Worm (Caenorhabditis elegans) whole organism, late embryonic: ENCODE measurements around the gene C44F1.1.

Source experiments
- ama-1 ChIP-seq: fragments of 150-350 bp; optimal IDR thresholded peaks from 2 replicates; lab custom pipeline; 2014
- pqm-1 ChIP-seq: sonication (generic microtip); optimal IDR thresholded peaks from 2 replicates; lab custom pipeline; 2016; ENCODE audit warnings: missing genetic modification characterization, missing compliant biosample characterization

- TF ChIP-seq pqm-1 (tag; lab: Kevin White, UChicago) (no peak), ama-1 (lab: Kevin White, UChicago) (no peak)
Observed at ce11 chrIII:3773173-3773572, 7.8 kb upstream of the C44F1.1 start, which contains the start of gene lec-4.
